Worm (Caenorhabditis elegans) whole organism, L4 larva: Measurements from ENCODE around the gene C56G2.5.

Experiments used
- R02D3.7 ChIP-seq: fragments of 150-350 bp; sonication (generic microtip); optimal IDR thresholded peaks from 3 replicates; lab custom pipeline; 2014; ENCODE audit warnings: missing biosample characterization, missing genetic modification characterization
- Y75B8A.6 ChIP-seq: fragments of 200-800 bp; sonication (Bioruptor generic); IDR thresholded peaks from 2 replicates; pipeline ENCODE4 v1.3.6; 2022; ENCODE audit warnings: missing genetic modification reagents, missing genetic modification characterization, missing compliant biosample characterization
- ces-1 ChIP-seq: fragments of 150-350 bp; sonication (generic microtip); optimal IDR thresholded peaks from 4 replicates; lab custom pipeline; 2014; ENCODE audit warnings: missing biosample characterization, missing genetic modification reagents, missing genetic modification characterization
- dpl-1 ChIP-seq: fragments of 150-350 bp; optimal IDR thresholded peaks from 2 replicates; lab custom pipeline; 2014; ENCODE audit warnings: missing biosample characterization, missing genetic modification reagents, missing genetic modification characterization
- egl-27 ChIP-seq: sonication (generic microtip); optimal IDR thresholded peaks from 3 replicates; lab custom pipeline; 2017; ENCODE audit warnings: missing biosample characterization, missing genetic modification reagents, missing genetic modification characterization
- lin-15B ChIP-seq: fragments of 150-350 bp; sonication (generic microtip); optimal IDR thresholded peaks from 3 replicates; lab custom pipeline; 2014; ENCODE audit warnings: missing biosample characterization, missing genetic modification characterization
- lin-39 ChIP-seq: fragments of 150-350 bp; optimal IDR thresholded peaks from 2 replicates; lab custom pipeline; 2014; ENCODE audit warnings: missing biosample characterization, missing genetic modification reagents, missing genetic modification characterization
- mdl-1 ChIP-seq, 2 experiments: fragments of 150-350 bp in 1 of 2; sonication (generic microtip) in 1 of 2; optimal IDR thresholded peaks; 2 replicates each; lab custom pipeline; 2014 to 2017; ENCODE audit warnings: missing biosample characterization in 2 of 2, missing genetic modification characterization in 2 of 2
- mep-1 ChIP-seq: fragments of 150-350 bp; sonication (generic microtip); optimal IDR thresholded peaks from 3 replicates; lab custom pipeline; 2014; ENCODE audit warnings: missing biosample characterization, missing genetic modification characterization
- pqm-1 ChIP-seq: sonication (generic microtip); optimal IDR thresholded peaks from 2 replicates; lab custom pipeline; 2017; ENCODE audit warnings: missing biosample characterization, missing genetic modification characterization
- unc-39 ChIP-seq: sonication (generic microtip); optimal IDR thresholded peaks from 2 replicates; lab custom pipeline; 2017; ENCODE audit warnings: missing biosample characterization, missing genetic modification characterization
- unc-62 ChIP-seq, 3 experiments: fragments of 150-350 bp in 1 of 3; sonication (generic microtip); optimal IDR thresholded peaks in 2 of 3; peaks in 1 of 3; 1 replicate in 1 of 3; 2 replicates in 2 of 3; lab custom pipeline; 2014 to 2017; ENCODE audit warnings: missing biosample characterization in 3 of 3, missing genetic modification characterization in 3 of 3, missing genetic modification reagents in 3 of 3, missing genotype in 1 of 3
- zag-1 ChIP-seq: fragments of 150-350 bp; optimal IDR thresholded peaks from 2 replicates; lab custom pipeline; 2014; ENCODE audit warnings: missing biosample characterization, missing genetic modification characterization
- ztf-7 ChIP-seq: fragments of 150-350 bp; optimal IDR thresholded peaks from 2 replicates; lab custom pipeline; 2014; ENCODE audit warnings: missing biosample characterization, missing genetic modification characterization

- TF ChIP-seq pqm-1 (tag; lab: Kevin White, UChicago) (no peak), R02D3.7 (tag; lab: Kevin White, UChicago) (no peak), ztf-7 (tag; lab: Kevin White, UChicago) (no peak), lin-15B (no peak), ces-1 (GFP tag; lab: Kevin White, UChicago) (no peak), unc-39 (no peak), Y75B8A.6 (GFP tag; lab: Robert Waterston, UW) (no peak), egl-27 (tag; lab: Kevin White, UChicago) (no peak), mep-1 (tag; lab: Kevin White, UChicago) (no peak), unc-62 (GFP tag; optimal IDR thresholded peaks at IDR 0.05 in 1 of 2; lab: Kevin White, UChicago) (no peak), unc-62 (tag; optimal IDR thresholded peaks at IDR 0.05; lab: Kevin White, UChicago) (no peak), zag-1 (tag; lab: Kevin White, UChicago) (no peak), lin-39 (tag; lab: Kevin White, UChicago) (no peak), mdl-1 (tag; optimal IDR thresholded peaks at IDR 0.05; lab: Kevin White, UChicago) (no peak), dpl-1 (GFP tag; lab: Kevin White, UChicago) (no peak)
Observed at ce11 chrIII:6279453-6279852, 44.6 kb downstream of the C56G2.5 start.
